Worm (Caenorhabditis elegans): ENCODE results near the gene aqp-1.

ce11 chrII:7208184-7208583, 30.0 kb downstream of the aqp-1 start, which contains the start of gene dhs-7:
- no peak for TF ChIP-seq ceh-16 (tag; optimal IDR thresholded peaks at IDR 0.05)
- no peak for TF ChIP-seq mab-5 (tag; optimal IDR thresholded peaks at IDR 0.05)
- TF ChIP-seq dmd-4 (tag; optimal IDR thresholded peaks at IDR 0.05): no peak
- no peak for TF ChIP-seq nhr-6 (tag; optimal IDR thresholded peaks at IDR 0.05)
- TF ChIP-seq snpc-4 (tag; optimal IDR thresholded peaks at IDR 0.05): no peak
- no peak for TF ChIP-seq alr-1 (tag; optimal IDR thresholded peaks at IDR 0.05)
- no peak for TF ChIP-seq ceh-82 (tag; optimal IDR thresholded peaks at IDR 0.05)
- TF ChIP-seq fos-1 (tag; optimal IDR thresholded peaks at IDR 0.05): no peak
- TF ChIP-seq unc-39 (tag; optimal IDR thresholded peaks at IDR 0.05): no peak
- no peak for TF ChIP-seq aly-2 (tag; optimal IDR thresholded peaks at IDR 0.05)
- TF ChIP-seq R02D3.7 (tag; optimal IDR thresholded peaks at IDR 0.05): no peak
